Fruit fly (Drosophila melanogaster) whole organism, embryonic: Measurements from ENCODE around the gene Tomosyn.

ENCODE experiments used
- CG11695 ChIP-seq: fragments of 200-800 bp; sonication (Bioruptor generic); IDR thresholded peaks from 3 replicates; pipeline ENCODE4 v1.3.6; 2022; ENCODE audit warnings: missing biosample characterization, missing genetic modification characterization
- CG12071 ChIP-seq: fragments of 200-800 bp; sonication (Bioruptor generic); optimal IDR thresholded peaks from 3 replicates; lab custom pipeline; 2018; ENCODE audit warnings: missing biosample characterization, mild to moderate bottlenecking, missing genetic modification characterization
- CG12299 ChIP-seq: fragments of 200-800 bp; sonication (Bioruptor generic); optimal IDR thresholded peaks from 2 replicates; lab custom pipeline; 2018; ENCODE audit warnings: missing biosample characterization, mild to moderate bottlenecking, missing genetic modification characterization
- CG13624 ChIP-seq: fragments of 200-800 bp; sonication (Bioruptor generic); optimal IDR thresholded peaks from 2 replicates; lab custom pipeline; 2016; ENCODE audit warnings: missing biosample characterization, missing genetic modification characterization
- CG15696 ChIP-seq: fragments of 200-800 bp; sonication (Bioruptor generic); optimal IDR thresholded peaks from 2 replicates; lab custom pipeline; 2019; ENCODE audit warnings: missing biosample characterization, mild to moderate bottlenecking, missing genetic modification characterization, moderate library complexity
- CG17385 ChIP-seq: fragments of 200-800 bp; sonication (Bioruptor generic); optimal IDR thresholded peaks from 3 replicates; lab custom pipeline; 2018; ENCODE audit warnings: missing biosample characterization, mild to moderate bottlenecking, missing genetic modification characterization
- CG17912 ChIP-seq: fragments of 200-800 bp; sonication (Bioruptor generic); optimal IDR thresholded peaks from 2 replicates; lab custom pipeline; 2018; ENCODE audit warnings: missing biosample characterization, mild to moderate bottlenecking, missing genetic modification characterization
- CG2712 ChIP-seq: fragments of 200-800 bp; optimal IDR thresholded peaks from 3 replicates; lab custom pipeline; 2019; ENCODE audit warnings: missing biosample characterization, mild to moderate bottlenecking, missing genetic modification characterization, moderate library complexity
- CG32532 ChIP-seq: fragments of 200-800 bp; sonication (Bioruptor generic); IDR thresholded peaks from 2 replicates; pipeline ENCODE4 v1.3.6; 2022; ENCODE audit warnings: missing biosample characterization, missing genetic modification characterization
- CG3847 ChIP-seq: fragments of 200-800 bp; sonication (Bioruptor generic); IDR thresholded peaks from 2 replicates; pipeline ENCODE4 v1.3.6; 2022; ENCODE audit warnings: missing biosample characterization, missing genetic modification characterization
- CG3995 ChIP-seq: fragments of 200-800 bp; sonication (Bioruptor generic); optimal IDR thresholded peaks from 3 replicates; lab custom pipeline; 2016; ENCODE audit warnings: missing biosample characterization, missing genetic modification characterization
- CG43689 ChIP-seq: fragments of 200-800 bp; sonication (Bioruptor generic); IDR thresholded peaks from 2 replicates; pipeline ENCODE4 v1.3.6; 2022; ENCODE audit warnings: missing biosample characterization, missing genetic modification characterization
- CG4404 ChIP-seq: fragments of 200-800 bp; sonication (Bioruptor generic); IDR thresholded peaks from 2 replicates; pipeline ENCODE4 v1.3.6; 2022; ENCODE audit warnings: missing biosample characterization, missing genetic modification characterization
- CG4707 ChIP-seq: fragments of 200-800 bp; sonication (Bioruptor generic); optimal IDR thresholded peaks from 2 replicates; lab custom pipeline; 2018; ENCODE audit warnings: missing biosample characterization, mild to moderate bottlenecking, missing genetic modification characterization, moderate library complexity
- CG6683 ChIP-seq: fragments of 200-800 bp; sonication (Bioruptor generic); optimal IDR thresholded peaks from 2 replicates; lab custom pipeline; 2017; ENCODE audit warnings: missing biosample characterization, mild to moderate bottlenecking, missing genetic modification characterization, missing genetic modification reagents
- CG6813 ChIP-seq: fragments of 200-800 bp; sonication (Bioruptor generic); optimal IDR thresholded peaks from 2 replicates; lab custom pipeline; 2017; ENCODE audit warnings: missing biosample characterization, missing genetic modification characterization, mild to moderate bottlenecking, moderate library complexity, missing genetic modification reagents
- CG8944 ChIP-seq: fragments of 200-800 bp; sonication (Bioruptor generic); optimal IDR thresholded peaks from 3 replicates; lab custom pipeline; 2016; ENCODE audit warnings: missing biosample characterization, missing genetic modification characterization
- CG9727 ChIP-seq: fragments of 200-800 bp; sonication (Bioruptor generic); optimal IDR thresholded peaks from 3 replicates; lab custom pipeline; 2017; ENCODE audit warnings: missing biosample characterization, mild to moderate bottlenecking, missing genetic modification characterization
- CHES-1-like ChIP-seq: fragments of 200-800 bp; sonication (Bioruptor generic); optimal IDR thresholded peaks from 2 replicates; lab custom pipeline; 2016; ENCODE audit warnings: missing biosample characterization, missing genetic modification characterization
- Deaf1 ChIP-seq: fragments of 200-800 bp; optimal IDR thresholded peaks from 3 replicates; lab custom pipeline; 2019; ENCODE audit warnings: missing biosample characterization, mild to moderate bottlenecking, missing genetic modification characterization, moderate library complexity
- Dek ChIP-seq: fragments of 200-800 bp; sonication (Bioruptor generic); optimal IDR thresholded peaks from 3 replicates; lab custom pipeline; 2019; ENCODE audit warnings: missing biosample characterization, mild to moderate bottlenecking, missing genetic modification characterization, moderate library complexity
- Ets97D ChIP-seq: fragments of 200-800 bp; sonication (Bioruptor generic); optimal IDR thresholded peaks from 3 replicates; lab custom pipeline; 2016; ENCODE audit warnings: missing biosample characterization, missing genetic modification characterization
- Fer1 ChIP-seq: fragments of 200-800 bp; sonication (Bioruptor generic); optimal IDR thresholded peaks from 2 replicates; lab custom pipeline; 2017; ENCODE audit warnings: missing biosample characterization, mild to moderate bottlenecking, missing genetic modification characterization
- Lim3 ChIP-seq: fragments of 200-800 bp; sonication (Bioruptor generic); IDR thresholded peaks from 2 replicates; pipeline ENCODE4 v1.3.6; 2022; ENCODE audit warnings: missing biosample characterization, missing genetic modification characterization
- MESR4 ChIP-seq: fragments of 200-800 bp; sonication (Bioruptor generic); optimal IDR thresholded peaks from 2 replicates; lab custom pipeline; 2018; ENCODE audit warnings: missing biosample characterization, mild to moderate bottlenecking, missing genetic modification characterization, moderate library complexity
- Med ChIP-seq: fragments of 200-800 bp; sonication (Bioruptor generic); peaks from one replicate; lab custom pipeline; 2016; ENCODE audit warnings: missing biosample characterization, missing genetic modification characterization, mild to moderate bottlenecking, inconsistent platforms, moderate library complexity
- Meics ChIP-seq: fragments of 200-800 bp; sonication (Bioruptor generic); optimal IDR thresholded peaks from 2 replicates; lab custom pipeline; 2017; ENCODE audit warnings: missing biosample characterization, mild to moderate bottlenecking, missing genetic modification characterization
- Optix ChIP-seq: fragments of 200-800 bp; sonication (Bioruptor generic); IDR thresholded peaks from 3 replicates; pipeline ENCODE4 v1.3.6; 2022; ENCODE audit warnings: missing biosample characterization, missing genetic modification characterization
- Xrp1 ChIP-seq: fragments of 200-800 bp; sonication (Bioruptor generic); IDR thresholded peaks from 2 replicates; pipeline ENCODE4 v1.3.6; 2022; ENCODE audit warnings: missing biosample characterization, missing genetic modification characterization
- caup ChIP-seq: fragments of 200-800 bp; sonication (Bioruptor generic); optimal IDR thresholded peaks from 3 replicates; lab custom pipeline; 2017; ENCODE audit warnings: missing biosample characterization, mild to moderate bottlenecking, missing genetic modification characterization, moderate library complexity; ENCODE audit not compliant: severe bottlenecking
- cwo ChIP-seq: fragments of 200-800 bp; sonication (Bioruptor generic); optimal IDR thresholded peaks from 3 replicates; lab custom pipeline; 2017; ENCODE audit warnings: missing biosample characterization, missing genetic modification characterization, mild to moderate bottlenecking, moderate library complexity, missing genetic modification reagents
- dysf ChIP-seq: fragments of 200-800 bp; sonication (Bioruptor generic); IDR thresholded peaks from 3 replicates; pipeline ENCODE4 v1.3.6; 2022; ENCODE audit warnings: missing biosample characterization, missing genetic modification characterization
- fd96Cb ChIP-seq: fragments of 200-800 bp; sonication (Bioruptor generic); optimal IDR thresholded peaks from 2 replicates; lab custom pipeline; 2018; ENCODE audit warnings: missing biosample characterization, mild to moderate bottlenecking, missing genetic modification characterization, moderate library complexity
- fu2 ChIP-seq: fragments of 200-800 bp; sonication (Bioruptor generic); optimal IDR thresholded peaks from 2 replicates; lab custom pipeline; 2016; ENCODE audit warnings: missing biosample characterization, missing genetic modification characterization
- grn ChIP-seq: fragments of 200-800 bp; sonication (Bioruptor generic); optimal IDR thresholded peaks from 3 replicates; lab custom pipeline; 2017; ENCODE audit warnings: missing biosample characterization, missing genetic modification characterization
- kah ChIP-seq: fragments of 200-800 bp; sonication (Bioruptor generic); optimal IDR thresholded peaks from 2 replicates; lab custom pipeline; 2018; ENCODE audit warnings: missing biosample characterization, mild to moderate bottlenecking, missing genetic modification characterization
- lbe ChIP-seq: fragments of 200-800 bp; sonication (Bioruptor generic); optimal IDR thresholded peaks from 2 replicates; lab custom pipeline; 2016; ENCODE audit warnings: missing biosample characterization, mild to moderate bottlenecking, missing genetic modification characterization
- lmd ChIP-seq: fragments of 200-800 bp; sonication (Bioruptor generic); IDR thresholded peaks from 2 replicates; pipeline ENCODE4 v1.3.6; 2022; ENCODE audit warnings: missing biosample characterization, missing genetic modification characterization
- maf-S ChIP-seq: fragments of 200-800 bp; sonication (Bioruptor generic); optimal IDR thresholded peaks from 2 replicates; lab custom pipeline; 2016; ENCODE audit warnings: missing biosample characterization, missing genetic modification characterization
- nau ChIP-seq: fragments of 200-800 bp; sonication (Bioruptor generic); optimal IDR thresholded peaks from 3 replicates; lab custom pipeline; 2017; ENCODE audit warnings: missing biosample characterization, mild to moderate bottlenecking, missing genetic modification characterization, missing genetic modification reagents
- nerfin-1 ChIP-seq: fragments of 200-800 bp; sonication (Bioruptor generic); optimal IDR thresholded peaks from 3 replicates; lab custom pipeline; 2019; ENCODE audit warnings: missing biosample characterization, mild to moderate bottlenecking, missing genetic modification characterization, moderate library complexity
- otp ChIP-seq: fragments of 200-800 bp; sonication (Bioruptor generic); IDR thresholded peaks from 3 replicates; pipeline ENCODE4, ENCODE4 v1.3.6; 2022; ENCODE audit warnings: missing biosample characterization, missing genetic modification characterization
- pnt ChIP-seq: fragments of 200-800 bp; sonication (Bioruptor generic); optimal IDR thresholded peaks from 3 replicates; lab custom pipeline; 2016; ENCODE audit warnings: missing biosample characterization, missing genetic modification characterization
- sens ChIP-seq: fragments of 200-800 bp; sonication (Bioruptor generic); peaks from one replicate; lab custom pipeline; 2016; ENCODE audit warnings: missing biosample characterization, missing genetic modification characterization
- seq ChIP-seq: fragments of 200-800 bp; sonication (Bioruptor generic); IDR thresholded peaks from 2 replicates; pipeline ENCODE4 v1.3.6; 2022; ENCODE audit warnings: missing biosample characterization, missing genetic modification characterization
- sqz ChIP-seq: fragments of 200-800 bp; sonication (Bioruptor generic); optimal IDR thresholded peaks from 3 replicates; lab custom pipeline; 2018; ENCODE audit warnings: missing biosample characterization, mild to moderate bottlenecking, missing genetic modification characterization
- tap ChIP-seq: fragments of 200-800 bp; optimal IDR thresholded peaks from 3 replicates; lab custom pipeline; 2019; ENCODE audit warnings: missing biosample characterization, mild to moderate bottlenecking, missing genetic modification characterization, moderate library complexity
- toy ChIP-seq: fragments of 200-800 bp; sonication (Bioruptor generic); IDR thresholded peaks from 2 replicates; pipeline ENCODE4 v1.3.6; 2022; ENCODE audit warnings: missing biosample characterization, missing genetic modification characterization
- usp ChIP-seq: fragments of >200 bp; optimal IDR thresholded peaks from 2 replicates; lab custom pipeline; 2017; ENCODE audit warnings: missing biosample characterization, missing genetic modification characterization

Gene Tomosyn

DNA sequence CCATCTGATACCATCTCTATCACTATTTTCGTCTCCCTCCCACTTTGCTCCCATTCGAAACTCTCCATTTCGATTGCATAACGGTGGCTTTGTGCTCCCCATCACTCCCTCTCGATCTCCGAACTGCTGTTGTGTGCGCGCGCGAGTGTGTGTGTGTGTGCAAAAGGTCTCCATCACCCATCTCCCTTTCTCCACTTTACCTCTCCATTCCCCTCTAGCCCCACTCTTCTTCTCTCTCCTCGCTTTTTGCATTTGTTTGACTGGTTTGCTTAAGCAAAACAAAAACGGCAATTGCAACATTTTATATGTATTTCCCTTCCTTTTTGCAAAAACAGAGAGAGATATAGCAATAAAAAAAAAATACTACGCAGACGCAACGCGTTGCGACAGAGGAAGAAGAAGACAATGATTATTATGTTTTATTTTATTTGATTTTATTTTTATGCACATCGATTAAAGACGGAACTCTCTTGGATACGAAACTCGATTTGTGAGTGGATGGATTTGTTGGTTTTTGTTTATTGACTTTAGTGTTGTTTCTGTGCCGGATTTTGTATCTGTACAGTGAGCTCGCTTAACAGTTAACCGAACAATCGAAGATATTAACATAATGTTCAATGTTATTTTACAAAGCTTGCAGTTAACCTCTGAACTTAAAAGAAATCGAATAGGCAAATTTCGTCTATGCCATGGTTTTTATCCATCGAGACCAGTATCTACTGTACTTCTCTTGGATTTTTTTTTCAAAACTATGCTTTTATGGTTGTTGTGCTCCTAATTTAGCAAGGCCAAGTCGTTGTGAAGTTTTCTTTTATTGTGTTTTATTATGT, 38.5 kb downstream of the Tomosyn start (continued):
- TF ChIP-seq CHES-1-like (GFP tag; lab: Kevin White, UChicago) (peak; percentile 68), seq (GFP tag; lab: Robert Waterston, UW) (peak; percentile 17; the same call in 1 of the 2 replicates), CG32532 (GFP tag; lab: Robert Waterston, UW) (peak; percentile 83), CG8944 (GFP tag; lab: Kevin White, UChicago) (peak; percentile 61), CG4404 (no peak; the same call in 1 of the 2 replicates), Lim3 (GFP tag; lab: Robert Waterston, UW) (no peak), pnt (GFP tag; lab: Kevin White, UChicago) (peak; percentile 43), Fer1 (GFP tag; lab: Kevin White, UChicago) (peak; percentile 63), Dek (tag; lab: Kevin White, UChicago) (peak; percentile 79), toy (no peak), usp (GFP tag; lab: Kevin White, UChicago) (no peak), fd96Cb (peak; percentile 45), tap (tag; lab: Kevin White, UChicago) (peak; percentile 46), CG43689 (GFP tag; lab: Robert Waterston, UW) (no peak; the same call in 1 of the 2 replicates), Xrp1 (peak; percentile 72), Med (GFP tag; lab: Kevin White, UChicago) (peak; percentile 96), CG12299 (peak; percentile 29), kah (no peak), nau (GFP tag; lab: Kevin White, UChicago) (peak; percentile 5), sqz (peak; percentile 86), Optix (GFP tag; lab: Robert Waterston, UW) (peak; percentile 29; the same call in 1 of the 3 replicates), Ets97D (GFP tag; lab: Kevin White, UChicago) (no peak), sens (GFP tag; lab: Kevin White, UChicago) (peak; percentile 92), nerfin-1 (tag; lab: Kevin White, UChicago) (peak; percentile 52), CG11695 (GFP tag; lab: Robert Waterston, UW) (peak; percentile 51; the same call in 1 of the 3 replicates), CG17385 (GFP tag; lab: Kevin White, UChicago) (peak; percentile 75), CG6683 (GFP tag; lab: Kevin White, UChicago) (no peak), CG13624 (GFP tag; lab: Kevin White, UChicago) (peak; percentile 65), caup (peak; percentile 67), maf-S (GFP tag; lab: Kevin White, UChicago) (peak; percentile 39), CG6813 (GFP tag; lab: Kevin White, UChicago) (peak; percentile 51), CG3995 (peak; percentile 45), CG12071 (GFP tag; lab: Kevin White, UChicago) (peak; percentile 68), lbe (GFP tag; lab: Kevin White, UChicago) (no peak), CG9727 (GFP tag; lab: Kevin White, UChicago) (peak; percentile 34), otp (GFP tag; lab: Robert Waterston, UW) (peak; percentile 27; the same call in 1 of the 3 replicates), CG2712 (peak; percentile 68), MESR4 (GFP tag; lab: Kevin White, UChicago) (no peak), CG3847 (peak; percentile 74), cwo (peak; percentile 39), grn (GFP tag; lab: Kevin White, UChicago) (no peak), CG4707 (GFP tag; lab: Kevin White, UChicago) (peak; percentile 6), CG15696 (tag; lab: Kevin White, UChicago) (peak; percentile 12), Meics (GFP tag; lab: Kevin White, UChicago) (peak; percentile 72), Deaf1 (tag; lab: Kevin White, UChicago) (peak; percentile 10), fu2 (GFP tag; lab: Kevin White, UChicago) (peak; percentile 46), lmd (peak; percentile 77), CG17912 (peak; percentile 37), dysf (GFP tag; lab: Robert Waterston, UW) (peak; percentile 83)
